Worm (Caenorhabditis elegans) whole organism, L4/young adult: ENCODE data around the gene rrsr-1.

ENCODE experiments used
- W03F9.2 ChIP-seq: fragments of 150-350 bp; optimal IDR thresholded peaks from 2 replicates; lab custom pipeline; 2014; ENCODE audit warnings: missing biosample characterization, missing genetic modification characterization
- dao-5 ChIP-seq: sonication (generic microtip); optimal IDR thresholded peaks from 2 replicates; lab custom pipeline; 2016; ENCODE audit warnings: missing genotype, missing genetic modification characterization, moderate library complexity, missing compliant biosample characterization
- him-1 ChIP-seq: sonication (generic microtip); optimal IDR thresholded peaks from 2 replicates; lab custom pipeline; 2016; ENCODE audit warnings: missing genotype, missing genetic modification reagents, missing genetic modification characterization, missing compliant biosample characterization

DNA sequence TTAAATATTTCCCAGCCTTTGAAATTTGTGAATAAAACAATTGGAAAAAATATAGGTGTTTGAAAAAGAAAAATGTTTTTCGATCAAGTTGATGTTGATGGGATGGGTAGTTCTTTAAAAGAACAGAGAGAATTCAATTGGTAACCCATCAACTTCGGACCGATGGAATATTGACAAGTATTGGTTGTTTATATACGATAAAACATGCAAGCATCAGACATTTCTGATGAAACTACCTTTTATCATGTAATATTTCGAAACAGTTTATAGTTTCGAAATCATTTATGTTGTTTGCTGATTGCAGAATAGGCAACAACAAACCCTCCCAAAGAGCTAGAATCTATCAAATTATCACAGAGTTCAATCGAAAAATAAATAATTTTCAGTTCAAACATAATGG, 14.9 kb downstream of the rrsr-1 start:
- no peak for TF ChIP-seq W03F9.2 (tag; lab: Kevin White, UChicago)
- TF ChIP-seq dao-5 (tag; lab: Kevin White, UChicago): no peak
- TF ChIP-seq him-1 (tag; lab: Kevin White, UChicago): no peak
